Fruit fly (Drosophila melanogaster): ENCODE measurements around the gene Sf3b1.

dm6 chr2L:619739-620138, 51.6 kb downstream of the Sf3b1 start:
- TF ChIP-seq Dif (GFP tag; optimal IDR thresholded peaks at IDR 0.05; ENCODE audit: partially characterized antibody) (no peak), N (GFP tag; optimal IDR thresholded peaks at IDR 0.05) (no peak), dl (GFP tag; optimal IDR thresholded peaks at IDR 0.05; ENCODE audit: insufficient read depth in 1 of 2, partially characterized antibody in 2 of 2) (no peak), Hr78 (GFP tag; optimal IDR thresholded peaks at IDR 0.05) (no peak), dmrt93B (GFP tag; optimal IDR thresholded peaks at IDR 0.05) (no peak), h (GFP tag; optimal IDR thresholded peaks at IDR 0.05) (no peak)
